Fruit fly (Drosophila melanogaster): Measurements from ENCODE around the gene CG9396.

The CG9396 gene

DNA sequence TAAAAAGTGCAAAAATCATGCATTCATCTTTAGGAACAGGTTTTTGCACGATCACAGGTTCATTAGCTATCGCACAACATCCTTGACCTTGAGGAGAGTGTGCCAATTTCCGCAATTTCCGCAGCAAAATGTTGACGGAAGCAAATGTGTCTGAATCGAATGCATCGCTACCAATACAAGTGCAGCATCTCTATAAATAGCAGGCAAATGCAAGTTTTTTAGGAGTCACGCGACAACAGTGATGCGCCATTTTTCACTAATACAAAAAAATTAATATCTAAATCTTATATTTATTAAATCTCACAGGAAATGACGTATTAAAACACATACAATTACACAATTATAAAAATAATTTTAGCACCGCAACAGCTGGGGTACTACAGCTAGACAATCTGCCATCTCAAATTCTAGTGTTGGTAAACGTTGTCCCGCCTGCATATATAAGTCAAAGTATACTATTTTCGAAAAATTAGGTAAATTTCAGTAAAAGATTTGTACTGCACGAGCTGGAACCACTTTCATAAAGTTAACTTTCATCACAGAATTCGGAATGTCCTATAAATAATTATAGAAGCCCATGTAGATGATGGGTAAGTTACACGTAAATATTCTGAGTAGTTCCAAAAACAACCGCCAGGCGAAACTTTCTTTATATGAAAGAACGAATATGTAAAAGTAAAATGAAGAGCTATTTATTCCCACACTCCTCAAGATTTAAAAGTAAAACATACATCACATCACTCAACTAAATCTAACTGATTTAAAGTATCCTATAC, 2.6 kb upstream of the CG9396 start, which contains the start of gene CG9399 (continued):
- TF ChIP-seq jing (GFP tag; optimal IDR thresholded peaks at IDR 0.05), result peak; percentile 95
- TF ChIP-seq HLHmδ (GFP tag; optimal IDR thresholded peaks at IDR 0.05), result no peak
- peak; percentile 95 for TF ChIP-seq al (GFP tag; IDR thresholded peaks at IDR 0.05)
- peak; percentile 92 for TF ChIP-seq Atf3 (GFP tag; optimal IDR thresholded peaks at IDR 0.05)
- TF ChIP-seq CG10147 (GFP tag; optimal IDR thresholded peaks at IDR 0.05), result peak; percentile 92
- peak; percentile 98 for TF ChIP-seq Mad (GFP tag; optimal IDR thresholded peaks at IDR 0.05)
- peak; percentile 96 for TF ChIP-seq fd96Cb (tag; optimal IDR thresholded peaks at IDR 0.05)
- TF ChIP-seq CG4854 (GFP tag; optimal IDR thresholded peaks at IDR 0.05), result peak; percentile 91
- TF ChIP-seq abd-A (tag; optimal IDR thresholded peaks at IDR 0.05), result peak; percentile 26
- peak; percentile 89 for TF ChIP-seq CG7745 (tag; optimal IDR thresholded peaks at IDR 0.05)
- TF ChIP-seq trh (GFP tag; optimal IDR thresholded peaks at IDR 0.05), result peak; percentile 97
- TF ChIP-seq kah (GFP tag; optimal IDR thresholded peaks at IDR 0.05), result peak; percentile 88
- peak; percentile 97 for TF ChIP-seq CG8924 (tag; optimal IDR thresholded peaks at IDR 0.05)
- peak; percentile 82 for TF ChIP-seq Side (GFP tag; optimal IDR thresholded peaks at IDR 0.05)
- TF ChIP-seq twi (tag; optimal IDR thresholded peaks at IDR 0.05), result peak; percentile 92
- peak; percentile 99 for TF ChIP-seq slbo (GFP tag; IDR thresholded peaks at IDR 0.05)
- TF ChIP-seq h (optimal IDR thresholded peaks at IDR 0.05), result no peak
- TF ChIP-seq nmo (GFP tag; optimal IDR thresholded peaks at IDR 0.05), result peak; percentile 98
- peak; percentile 88 for TF ChIP-seq CG10431 (GFP tag; optimal IDR thresholded peaks at IDR 0.05)
- peak; percentile 86 for TF ChIP-seq CG12769 (tag; optimal IDR thresholded peaks at IDR 0.05)
- peak; percentile 72 for TF ChIP-seq ac (GFP tag; optimal IDR thresholded peaks at IDR 0.05)
- TF ChIP-seq Hr3 (GFP tag; optimal IDR thresholded peaks at IDR 0.05), result peak; percentile 98
- peak; percentile 98 for TF ChIP-seq CG17359 (tag; optimal IDR thresholded peaks at IDR 0.05)

- TF ChIP-seq D19A (tag; optimal IDR thresholded peaks at IDR 0.05), result no peak
- no peak for TF ChIP-seq usp (GFP tag; optimal IDR thresholded peaks at IDR 0.05)
- TF ChIP-seq Tbp (GFP tag; optimal IDR thresholded peaks at IDR 0.05), result no peak
- no peak for TF ChIP-seq CG7556 (GFP tag; optimal IDR thresholded peaks at IDR 0.05)
- no peak for TF ChIP-seq CG1792 (GFP tag; optimal IDR thresholded peaks at IDR 0.05)
- no peak for TF ChIP-seq CG6654 (GFP tag; optimal IDR thresholded peaks at IDR 0.05)
- no peak for TF ChIP-seq NfI (GFP tag; optimal IDR thresholded peaks at IDR 0.05)
- no peak for TF ChIP-seq ase (GFP tag; IDR thresholded peaks at IDR 0.05)
- TF ChIP-seq cg (GFP tag; optimal IDR thresholded peaks at IDR 0.05), result no peak
- no peak for TF ChIP-seq so (GFP tag; IDR thresholded peaks at IDR 0.05)
- no peak for TF ChIP-seq sob (GFP tag; IDR thresholded peaks at IDR 0.05)
- TF ChIP-seq Gug (GFP tag; IDR thresholded peaks at IDR 0.05), result no peak
- TF ChIP-seq vnd (GFP tag; IDR thresholded peaks at IDR 0.05; ENCODE audit: partially characterized antibody), result no peak
- TF ChIP-seq nerfin-2 (GFP tag; IDR thresholded peaks at IDR 0.05; ENCODE audit: partially characterized antibody), result no peak
- TF ChIP-seq hth (optimal IDR thresholded peaks at IDR 0.05), result no peak
- TF ChIP-seq Ets97D (GFP tag; optimal IDR thresholded peaks at IDR 0.05), result no peak
- TF ChIP-seq CG7372 (GFP tag; IDR thresholded peaks at IDR 0.05), result no peak
- TF ChIP-seq CG13894 (tag; optimal IDR thresholded peaks at IDR 0.05), result no peak
- TF ChIP-seq CG8290 (GFP tag; optimal IDR thresholded peaks at IDR 0.05), result no peak
- TF ChIP-seq CG8290 (tag; optimal IDR thresholded peaks at IDR 0.05), result peak in 1 of 2 experiments; percentile 28
- no peak for TF ChIP-seq H2.0 (GFP tag; IDR thresholded peaks at IDR 0.05)
- no peak for TF ChIP-seq Sox102F (GFP tag; optimal IDR thresholded peaks at IDR 0.05)
- TF ChIP-seq CTCF (GFP tag; optimal IDR thresholded peaks at IDR 0.05), result no peak
- no peak for TF ChIP-seq MBD-R2 (GFP tag; IDR thresholded peaks at IDR 0.05)
- TF ChIP-seq Myb (GFP tag; optimal IDR thresholded peaks at IDR 0.05), result no peak
- TF ChIP-seq Lhr (GFP tag; optimal IDR thresholded peaks at IDR 0.05), result no peak
- no peak for TF ChIP-seq Opbp (GFP tag; IDR thresholded peaks at IDR 0.05; ENCODE audit: partially characterized antibody)
Observed at dm6 chr3R:9572929-9573811, 1.7 kb upstream of the CG9396 start.

Measured in whole organism, embryonic.